Worm (Caenorhabditis elegans) whole organism, young adult: ENCODE measurements around the gene col-146.

Source experiments
- F52B5.7 ChIP-seq: sonication (generic microtip); optimal IDR thresholded peaks from 2 replicates; lab custom pipeline; 2016; ENCODE audit warnings: mild to moderate bottlenecking, missing genetic modification characterization, missing compliant biosample characterization
- K12H6.12 ChIP-seq: fragments of 200-800 bp; sonication (Bioruptor generic); optimal IDR thresholded peaks from 2 replicates; lab custom pipeline; 2018; ENCODE audit warnings: mild to moderate bottlenecking, missing genetic modification characterization, missing compliant biosample characterization
- Y53G8AR.9 ChIP-seq: fragments of 200-800 bp; sonication (Bioruptor generic); conservative IDR thresholded peaks from 2 replicates; pipeline ENCODE4 v1.3.6; 2022; ENCODE audit warnings: missing genetic modification reagents, missing genetic modification characterization, missing compliant biosample characterization
- ama-1 ChIP-seq, 3 experiments: fragments of 150-350 bp in 1 of 3; sonication (generic microtip) in 2 of 3; optimal IDR thresholded peaks; 2 replicates each; lab custom pipeline; 2014 to 2018; ENCODE audit warnings: missing biosample characterization in 2 of 3, missing genetic modification characterization in 2 of 3, missing genetic modification reagents in 2 of 3
- dox-1 ChIP-seq: fragments of 200-800 bp; sonication (Bioruptor generic); IDR thresholded peaks from 2 replicates; pipeline ENCODE4 v1.3.6; 2022; ENCODE audit warnings: missing genetic modification reagents, missing genetic modification characterization, missing compliant biosample characterization
- ets-4 ChIP-seq: fragments of 200-800 bp; sonication (Bioruptor generic); optimal IDR thresholded peaks from 2 replicates; lab custom pipeline; 2018; ENCODE audit warnings: mild to moderate bottlenecking, missing genetic modification characterization, missing compliant biosample characterization
- pha-4 ChIP-seq: fragments of 150-350 bp; sonication (generic microtip); optimal IDR thresholded peaks from 2 replicates; lab custom pipeline; 2014; ENCODE audit warnings: missing biosample characterization, missing genetic modification reagents, missing genetic modification characterization
- repo-1 ChIP-seq: sonication (generic microtip); optimal IDR thresholded peaks from 2 replicates; lab custom pipeline; 2017; ENCODE audit warnings: mild to moderate bottlenecking, missing genetic modification characterization, missing compliant biosample characterization
- tbx-9 ChIP-seq: sonication (generic microtip); optimal IDR thresholded peaks from 2 replicates; lab custom pipeline; 2016; ENCODE audit warnings: borderline replicate concordance, missing genetic modification characterization, inconsistent platforms, missing compliant biosample characterization

ce11 chrV:9590317-9590716 is 39.4 kb upstream of the col-146 start, which contains the start of gene K09G1.2:
- TF ChIP-seq tbx-9 (tag; lab: Kevin White, UChicago) (no peak), K12H6.12 (tag; lab: Kevin White, UChicago) (no peak), F52B5.7 (tag; lab: Kevin White, UChicago) (no peak), ets-4 (GFP tag; lab: Kevin White, UChicago) (no peak), dox-1 (GFP tag; lab: Robert Waterston, UW) (no peak), ama-1 (optimal IDR thresholded peaks at IDR 0.05; lab: Kevin White, UChicago) (no peak), ama-1 (GFP tag; optimal IDR thresholded peaks at IDR 0.05; lab: Kevin White, UChicago) (no peak), pha-4 (no peak), Y53G8AR.9 (GFP tag; lab: Robert Waterston, UW) (no peak), repo-1 (tag; lab: Kevin White, UChicago) (no peak)
